Worm (Caenorhabditis elegans) whole organism, L1 larva: ENCODE measurements around the gene rpl-33.

Source experiments
- C04F5.9 ChIP-seq: sonication (generic microtip); optimal IDR thresholded peaks from 2 replicates; lab custom pipeline; 2016; ENCODE audit warnings: missing genetic modification characterization, missing compliant biosample characterization
- C16A3.4 ChIP-seq: fragments of 150-350 bp; optimal IDR thresholded peaks from 2 replicates; lab custom pipeline; 2014; ENCODE audit warnings: missing biosample characterization, missing genetic modification characterization
- F16B12.6 ChIP-seq: fragments of 150-350 bp; optimal IDR thresholded peaks from 2 replicates; lab custom pipeline; 2014; ENCODE audit warnings: missing biosample characterization, missing genetic modification characterization
- Y116A8C.19 ChIP-seq: sonication (generic microtip); optimal IDR thresholded peaks from 2 replicates; lab custom pipeline; 2016; ENCODE audit warnings: missing compliant biosample characterization, missing genetic modification characterization, borderline replicate concordance
- aly-2 ChIP-seq: fragments of 150-350 bp; optimal IDR thresholded peaks from 2 replicates; lab custom pipeline; 2014; ENCODE audit warnings: missing biosample characterization, missing genetic modification characterization
- blmp-1 ChIP-seq: fragments of 150-350 bp; optimal IDR thresholded peaks from 2 replicates; lab custom pipeline; 2014; ENCODE audit warnings: missing biosample characterization, missing genetic modification characterization
- ceh-8 ChIP-seq: fragments of 200-800 bp; sonication (Bioruptor generic); optimal IDR thresholded peaks from 2 replicates; lab custom pipeline; 2018; ENCODE audit warnings: mild to moderate bottlenecking, missing genetic modification characterization, moderate library complexity, missing compliant biosample characterization
- ceh-90 ChIP-seq: sonication (generic microtip); optimal IDR thresholded peaks from 2 replicates; lab custom pipeline; 2016; ENCODE audit warnings: missing genetic modification characterization, missing compliant biosample characterization
- dpl-1 ChIP-seq, 3 experiments: fragments of 150-350 bp in 2 of 3; sonication (generic microtip) in 1 of 3; optimal IDR thresholded peaks; 2 replicates each; lab custom pipeline; 2014 to 2017; ENCODE audit warnings: missing biosample characterization in 3 of 3, missing genetic modification characterization in 3 of 3, missing genetic modification reagents in 3 of 3
- dsc-1 ChIP-seq: sonication (generic microtip); optimal IDR thresholded peaks from 2 replicates; lab custom pipeline; 2016; ENCODE audit warnings: mild to moderate bottlenecking, missing genetic modification characterization, missing compliant biosample characterization
- efl-1 ChIP-seq, 4 experiments: fragments of 150-350 bp; optimal IDR thresholded peaks in 3 of 4; peaks in 1 of 4; 1 replicate in 1 of 4; 2 replicates in 3 of 4; lab custom pipeline; 2014; ENCODE audit warnings: missing biosample characterization in 2 of 4, missing genetic modification characterization in 2 of 4, missing genetic modification reagents in 2 of 4
- elt-2 ChIP-seq: sonication (generic microtip); optimal IDR thresholded peaks from 2 replicates; lab custom pipeline; 2016; ENCODE audit warnings: missing genetic modification characterization, mild to moderate bottlenecking, inconsistent platforms, missing compliant biosample characterization, missing genetic modification reagents
- elt-3 ChIP-seq, 6 experiments: fragments of 150-350 bp in 1 of 6; sonication (generic microtip); optimal IDR thresholded peaks; 2 replicates each; lab custom pipeline; 2017 to 2018; ENCODE audit warnings: missing biosample characterization in 6 of 6, missing genetic modification characterization in 6 of 6, inconsistent platforms in 1 of 6
- fkh-8 ChIP-seq: sonication (generic microtip); optimal IDR thresholded peaks from 2 replicates; lab custom pipeline; 2016; ENCODE audit warnings: mild to moderate bottlenecking, missing genetic modification characterization, missing compliant biosample characterization
- hlh-17 ChIP-seq: fragments of 200-800 bp; sonication (Bioruptor generic); optimal IDR thresholded peaks from 2 replicates; lab custom pipeline; 2018; ENCODE audit warnings: missing genetic modification characterization, mild to moderate bottlenecking, missing compliant biosample characterization, moderate library complexity, borderline replicate concordance
- hlh-4 ChIP-seq: sonication (generic microtip); optimal IDR thresholded peaks from 2 replicates; lab custom pipeline; 2016; ENCODE audit warnings: mild to moderate bottlenecking, missing genetic modification characterization, missing compliant biosample characterization
- hpl-2 ChIP-seq: fragments of 150-350 bp; optimal IDR thresholded peaks from 2 replicates; lab custom pipeline; 2014; ENCODE audit warnings: missing biosample characterization, missing genetic modification reagents, missing genetic modification characterization
- irx-1 ChIP-seq: sonication (generic microtip); optimal IDR thresholded peaks from 2 replicates; lab custom pipeline; 2016; ENCODE audit warnings: missing genetic modification characterization, missing compliant biosample characterization
- jun-1 ChIP-seq: fragments of 150-350 bp; optimal IDR thresholded peaks from 2 replicates; lab custom pipeline; 2014; ENCODE audit warnings: missing biosample characterization, missing genetic modification reagents, missing genetic modification characterization
- lin-13 ChIP-seq: fragments of 150-350 bp; optimal IDR thresholded peaks from 2 replicates; lab custom pipeline; 2014; ENCODE audit warnings: missing biosample characterization, missing genetic modification reagents, missing genetic modification characterization
- lin-15B ChIP-seq: fragments of 150-350 bp; sonication (generic microtip); optimal IDR thresholded peaks from 3 replicates; lab custom pipeline; 2014; ENCODE audit warnings: missing biosample characterization, missing genetic modification characterization
- lin-35 ChIP-seq, 2 experiments: fragments of 150-350 bp; optimal IDR thresholded peaks; 2 replicates each; lab custom pipeline; 2014; ENCODE audit warnings: missing biosample characterization in 2 of 2, missing genetic modification characterization in 2 of 2, missing genetic modification reagents in 2 of 2
- lin-39 ChIP-seq: fragments of 150-350 bp; optimal IDR thresholded peaks from 2 replicates; lab custom pipeline; 2014; ENCODE audit warnings: missing biosample characterization, missing genetic modification reagents, missing genetic modification characterization
- lir-3 ChIP-seq: sonication (generic microtip); optimal IDR thresholded peaks from 2 replicates; lab custom pipeline; 2016; ENCODE audit warnings: mild to moderate bottlenecking, missing genetic modification characterization, moderate library complexity, missing compliant biosample characterization; ENCODE audit not compliant: poor library complexity
- lsy-2 ChIP-seq, 2 experiments: fragments of 150-350 bp; optimal IDR thresholded peaks; 2 replicates each; lab custom pipeline; 2014; ENCODE audit warnings: missing biosample characterization in 2 of 2, missing genetic modification characterization in 2 of 2
- mdl-1 ChIP-seq, 2 experiments: fragments of 150-350 bp; optimal IDR thresholded peaks; 2 replicates each; lab custom pipeline; 2014 to 2017; ENCODE audit warnings: missing biosample characterization in 2 of 2, missing genetic modification characterization in 2 of 2, inconsistent platforms in 1 of 2
- mef-2 ChIP-seq: fragments of 150-350 bp; optimal IDR thresholded peaks from 2 replicates; lab custom pipeline; 2014; ENCODE audit warnings: missing biosample characterization, missing genetic modification characterization
- mep-1 ChIP-seq: fragments of 150-350 bp; optimal IDR thresholded peaks from 2 replicates; lab custom pipeline; 2014; ENCODE audit warnings: missing biosample characterization, missing genetic modification characterization
- nhr-11 ChIP-seq: fragments of 150-350 bp; optimal IDR thresholded peaks from 2 replicates; lab custom pipeline; 2014; ENCODE audit warnings: missing biosample characterization, missing genetic modification characterization
- nhr-12 ChIP-seq: sonication (generic microtip); optimal IDR thresholded peaks from 2 replicates; lab custom pipeline; 2017; ENCODE audit warnings: missing biosample characterization, missing genetic modification characterization
- nhr-20 ChIP-seq: sonication (generic microtip); optimal IDR thresholded peaks from 2 replicates; lab custom pipeline; 2016; ENCODE audit warnings: mild to moderate bottlenecking, missing genetic modification characterization, missing compliant biosample characterization
- nhr-28 ChIP-seq: fragments of 150-350 bp; optimal IDR thresholded peaks from 2 replicates; lab custom pipeline; 2014; ENCODE audit warnings: missing biosample characterization, missing genetic modification characterization
- nhr-76 ChIP-seq: sonication (generic microtip); optimal IDR thresholded peaks from 2 replicates; lab custom pipeline; 2017; ENCODE audit warnings: missing biosample characterization, missing genetic modification characterization
- nhr-84 ChIP-seq: sonication (generic microtip); optimal IDR thresholded peaks from 2 replicates; lab custom pipeline; 2017; ENCODE audit warnings: missing biosample characterization, missing genetic modification characterization
- nhr-85 ChIP-seq: sonication (generic microtip); peaks from one replicate; lab custom pipeline; 2016; ENCODE audit warnings: missing genetic modification characterization, inconsistent platforms, missing compliant biosample characterization
- nhr-90 ChIP-seq: sonication (generic microtip); optimal IDR thresholded peaks from 2 replicates; lab custom pipeline; 2016; ENCODE audit warnings: mild to moderate bottlenecking, missing genetic modification characterization, missing compliant biosample characterization; ENCODE audit not compliant: poor library complexity
- pax-3 ChIP-seq: fragments of 200-800 bp; sonication (Bioruptor generic); optimal IDR thresholded peaks from 2 replicates; lab custom pipeline; 2018; ENCODE audit warnings: mild to moderate bottlenecking, missing genetic modification characterization, moderate library complexity, missing compliant biosample characterization
- snpc-4 ChIP-seq: fragments of 150-350 bp; optimal IDR thresholded peaks from 2 replicates; lab custom pipeline; 2014; ENCODE audit warnings: missing biosample characterization, missing genetic modification characterization
- sox-4 ChIP-seq: sonication (generic microtip); optimal IDR thresholded peaks from 2 replicates; lab custom pipeline; 2016; ENCODE audit warnings: missing genetic modification characterization, missing compliant biosample characterization
- tbx-2 ChIP-seq: sonication (generic microtip); optimal IDR thresholded peaks from 2 replicates; lab custom pipeline; 2016; ENCODE audit warnings: missing genetic modification characterization, missing compliant biosample characterization
- tlp-1 ChIP-seq: fragments of 150-350 bp; optimal IDR thresholded peaks from 2 replicates; lab custom pipeline; 2014; ENCODE audit warnings: missing biosample characterization, missing genetic modification characterization
- unc-30 ChIP-seq: sonication (generic microtip); optimal IDR thresholded peaks from 2 replicates; lab custom pipeline; 2017; ENCODE audit warnings: missing biosample characterization, missing genetic modification characterization
- unc-86 ChIP-seq: sonication (generic microtip); optimal IDR thresholded peaks from 2 replicates; lab custom pipeline; 2016; ENCODE audit warnings: missing genetic modification characterization, missing compliant biosample characterization
- unc-98 ChIP-seq: fragments of 200-800 bp; sonication (Bioruptor generic); IDR thresholded peaks from 2 replicates; pipeline ENCODE4 v1.3.6; 2022; ENCODE audit warnings: missing genetic modification characterization, missing compliant biosample characterization
- vab-15 ChIP-seq: sonication (generic microtip); optimal IDR thresholded peaks from 2 replicates; lab custom pipeline; 2017; ENCODE audit warnings: missing genotype, mild to moderate bottlenecking, missing genetic modification characterization, missing compliant biosample characterization
- ztf-11 ChIP-seq, 2 experiments: sonication (generic microtip); optimal IDR thresholded peaks; 2 replicates each; lab custom pipeline; 2016 to 2017; ENCODE audit warnings: missing genetic modification characterization in 2 of 2, missing biosample characterization in 1 of 2, missing compliant biosample characterization in 1 of 2

The rpl-33 gene

DNA sequence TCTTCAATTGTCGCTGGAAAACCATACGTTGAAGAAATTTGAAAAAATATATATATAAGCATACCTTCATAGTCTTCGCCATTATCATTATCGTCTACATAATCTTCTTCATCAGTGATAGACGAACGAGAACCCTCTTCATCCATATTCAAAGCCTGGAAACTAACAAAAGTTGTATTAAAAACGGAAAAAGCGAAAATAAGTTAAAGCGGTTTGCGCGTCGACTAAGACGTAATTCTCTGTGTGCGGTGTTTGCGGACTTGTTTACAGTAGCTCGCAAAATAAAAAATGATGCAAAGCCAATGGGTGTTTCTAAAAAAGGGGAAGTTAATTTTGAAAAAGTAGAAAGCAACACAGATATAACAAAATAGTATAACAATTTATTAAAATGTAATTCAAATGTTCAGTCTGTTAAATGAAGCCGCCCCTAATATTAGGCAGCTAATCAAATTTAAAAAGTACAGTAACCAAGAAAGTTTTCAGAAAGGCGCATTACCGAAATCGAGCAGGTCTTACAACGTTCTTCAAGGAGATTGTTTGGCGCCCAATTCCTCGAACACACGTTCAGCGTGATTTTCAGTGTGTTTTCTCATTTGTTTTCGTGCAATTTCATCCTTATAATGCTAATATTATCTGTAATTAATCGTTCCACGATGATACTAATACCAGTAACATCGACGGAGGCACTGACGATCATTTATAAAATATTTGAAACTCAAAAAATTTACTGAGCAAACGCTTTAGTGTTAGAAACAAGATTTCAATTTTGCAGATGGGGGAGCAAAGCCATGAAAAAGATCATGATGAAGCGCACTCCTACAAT is 26.7 kb downstream of the rpl-33 start, which contains the start of the genes T07F8.4 and gld-3:
T07F8.4 (minus strand) TSS at position 162 of the 823 bp plus-strand sequence.
gld-3 (plus strand) TSS at position 773 of the 823 bp plus-strand sequence.
- TF ChIP-seq mdl-1 (tag; optimal IDR thresholded peaks at IDR 0.05; lab: Kevin White, UChicago) (no peak), snpc-4 (tag; lab: Kevin White, UChicago) (no peak), unc-30 (tag; lab: Kevin White, UChicago) (no peak), lsy-2 (tag; optimal IDR thresholded peaks at IDR 0.05; lab: Kevin White, UChicago) (peak; percentile 84 to 97), blmp-1 (tag; lab: Kevin White, UChicago) (peak; percentile 60), mef-2 (tag; lab: Kevin White, UChicago) (no peak), efl-1 (optimal IDR thresholded peaks at IDR 0.05; lab: Kevin White, UChicago) (peak; percentile 39 to 43), efl-1 (GFP tag; optimal IDR thresholded peaks at IDR 0.05 in 1 of 2; lab: Kevin White, UChicago) (peak; percentile 50 to 55), C16A3.4 (peak; percentile 47), mep-1 (tag; lab: Kevin White, UChicago) (peak; percentile 75), dpl-1 (GFP tag; optimal IDR thresholded peaks at IDR 0.05; lab: Kevin White, UChicago) (peak; percentile 8 to 63 (median 29)), lin-35 (GFP tag; optimal IDR thresholded peaks at IDR 0.05; lab: Kevin White, UChicago) (peak; percentile 44 to 62), F16B12.6 (tag; lab: Kevin White, UChicago) (peak; percentile 81)
- TF ChIP-seq, all 84 proteins: peak for 8

DNA sequence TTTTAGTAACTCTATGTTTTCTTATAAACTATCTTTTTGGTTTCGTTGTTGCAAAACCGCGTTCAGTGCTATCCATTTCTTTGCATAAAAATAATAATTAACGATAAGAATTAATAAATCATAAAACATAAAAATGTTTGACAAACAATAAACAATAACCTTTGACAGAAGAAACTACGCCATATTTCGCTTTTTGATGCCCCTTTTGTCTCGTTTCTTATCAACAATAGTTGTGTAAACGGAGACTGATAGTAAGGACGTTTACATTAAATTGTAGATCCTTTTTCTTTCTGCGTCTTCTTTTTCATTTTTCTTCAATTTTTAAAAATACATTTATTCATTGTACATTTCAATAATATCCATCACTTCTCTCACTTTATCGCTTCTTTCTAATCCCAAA is 33.7 kb downstream of the rpl-33 start:
- no peak for TF ChIP-seq tbx-2
- TF ChIP-seq lir-3, result no peak
- TF ChIP-seq Y116A8C.19, result no peak
- peak; percentile 30 for TF ChIP-seq nhr-90 (tag; lab: Kevin White, UChicago)
- no peak for TF ChIP-seq dsc-1 (tag; lab: Kevin White, UChicago)
- TF ChIP-seq tlp-1, result no peak
- TF ChIP-seq nhr-28, result no peak
- TF ChIP-seq ceh-8 (GFP tag; lab: Kevin White, UChicago), result no peak
- no peak for TF ChIP-seq unc-86 (tag; lab: Kevin White, UChicago)
- peak in 1 of 2 experiments; percentile 30 for TF ChIP-seq lin-35 (GFP tag; optimal IDR thresholded peaks at IDR 0.05; lab: Kevin White, UChicago)
- no peak for TF ChIP-seq nhr-11 (tag; lab: Kevin White, UChicago)
- TF ChIP-seq nhr-20 (tag; lab: Kevin White, UChicago), result peak; percentile 24
- no peak for TF ChIP-seq fkh-8
- no peak for TF ChIP-seq ceh-90 (tag; lab: Kevin White, UChicago)
- TF ChIP-seq ztf-11 (tag; optimal IDR thresholded peaks at IDR 0.05; lab: Kevin White, UChicago), result no peak
- peak in 1 of 6 experiments; percentile 1 for TF ChIP-seq elt-3 (tag; optimal IDR thresholded peaks at IDR 0.05; lab: Kevin White, UChicago)
- peak; percentile 72 for TF ChIP-seq elt-2 (tag; lab: Kevin White, UChicago)
- no peak for TF ChIP-seq vab-15 (tag; lab: Kevin White, UChicago)
- TF ChIP-seq sox-4 (tag; lab: Kevin White, UChicago), result no peak
- no peak for TF ChIP-seq nhr-85 (tag; lab: Kevin White, UChicago)

DNA sequence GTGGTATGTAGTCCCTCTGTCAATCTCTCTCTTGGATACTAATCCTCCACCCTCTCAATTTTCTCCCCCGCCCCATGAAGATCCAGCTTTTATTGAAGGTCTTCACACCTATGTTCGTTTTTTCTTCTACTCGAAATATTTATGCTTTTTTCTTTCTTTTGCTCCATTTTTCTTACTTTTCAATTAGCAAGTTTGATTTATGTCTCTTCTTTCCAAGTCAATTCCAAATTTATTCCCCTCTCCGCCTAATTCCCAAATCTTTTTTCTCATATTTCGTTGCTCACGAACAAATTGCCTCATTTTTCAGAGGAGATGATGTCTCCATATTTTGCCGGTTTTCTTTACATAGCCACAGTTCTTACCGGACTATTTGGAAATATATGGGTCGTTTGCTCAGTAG is 38.9 kb downstream of the rpl-33 start, which contains the start of gene npr-31:
npr-31 (plus strand) TSS at position 301 of the 400 bp plus-strand sequence.
- TF ChIP-seq hpl-2 (GFP tag; lab: Kevin White, UChicago), result no peak
- TF ChIP-seq snpc-4 (tag; lab: Kevin White, UChicago), result no peak
- TF ChIP-seq jun-1 (tag; lab: Kevin White, UChicago), result no peak
- TF ChIP-seq vab-15 (tag; lab: Kevin White, UChicago), result no peak
- no peak for TF ChIP-seq lsy-2 (tag; optimal IDR thresholded peaks at IDR 0.05; lab: Kevin White, UChicago)

DNA sequence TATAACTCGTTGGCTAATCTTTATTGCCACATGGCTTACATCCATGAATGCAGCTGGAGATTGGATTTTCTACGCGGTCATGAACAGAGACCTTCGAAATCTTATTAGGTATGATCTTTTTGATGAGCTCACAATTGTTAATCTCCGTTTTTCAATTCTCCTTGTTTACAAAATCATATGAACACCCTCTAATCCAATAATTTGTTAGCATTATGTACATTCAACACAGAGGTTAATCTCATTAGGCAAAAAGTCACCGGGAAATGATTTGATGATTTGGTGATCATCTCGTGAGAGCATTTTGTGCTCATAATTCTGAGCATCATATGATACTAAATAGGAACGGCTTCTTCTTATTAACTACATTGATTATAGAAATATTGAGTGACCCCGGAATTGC is 40.9 kb downstream of the rpl-33 start:
- TF ChIP-seq nhr-84 (tag; lab: Kevin White, UChicago) (no peak), lin-39 (tag; lab: Kevin White, UChicago) (no peak), unc-98 (GFP tag; lab: Robert Waterston, UW) (no peak), pax-3 (peak; percentile 73), ztf-11 (tag; optimal IDR thresholded peaks at IDR 0.05; lab: Kevin White, UChicago) (no peak), ceh-8 (GFP tag; lab: Kevin White, UChicago) (peak; percentile 8), irx-1 (tag; lab: Kevin White, UChicago) (no peak), aly-2 (tag; lab: Kevin White, UChicago) (no peak), dsc-1 (tag; lab: Kevin White, UChicago) (peak; percentile 99), C04F5.9 (tag; lab: Kevin White, UChicago) (no peak), hlh-17 (GFP tag; lab: Kevin White, UChicago) (no peak), nhr-12 (tag; lab: Kevin White, UChicago) (no peak), lin-15B (tag; lab: Kevin White, UChicago) (no peak), hlh-4 (tag; lab: Kevin White, UChicago) (no peak), nhr-76 (tag; lab: Kevin White, UChicago) (no peak), lin-13 (no peak)
